Worm (Caenorhabditis elegans) whole organism, L4 larva: ENCODE results near the gene F09G2.8.

Source experiments
- F49E8.2 ChIP-seq: sonication (generic microtip); optimal IDR thresholded peaks from 2 replicates; lab custom pipeline; 2016; ENCODE audit warnings: missing compliant biosample characterization, mild to moderate bottlenecking, missing genetic modification characterization, borderline replicate concordance
- T20F7.1 ChIP-seq: fragments of 200-800 bp; sonication (Bioruptor generic); optimal IDR thresholded peaks from 2 replicates; lab custom pipeline; 2018; ENCODE audit warnings: mild to moderate bottlenecking, missing genetic modification characterization, missing compliant biosample characterization
- aha-1 ChIP-seq: fragments of 150-350 bp; peaks from one replicate; lab custom pipeline; 2014; ENCODE audit warnings: missing biosample characterization, missing genetic modification characterization
- ceh-62 ChIP-seq: sonication (generic microtip); optimal IDR thresholded peaks from 2 replicates; lab custom pipeline; 2017; ENCODE audit warnings: missing biosample characterization, missing genetic modification characterization
- daf-12 ChIP-seq: fragments of 150-350 bp; optimal IDR thresholded peaks from 2 replicates; lab custom pipeline; 2014; ENCODE audit warnings: missing biosample characterization, missing genetic modification reagents, missing genetic modification characterization
- daf-16 ChIP-seq, 3 experiments: sonication (generic microtip); optimal IDR thresholded peaks; 2 replicates each; lab custom pipeline; 2016 to 2017; ENCODE audit warnings: missing genetic modification characterization in 3 of 3, missing genetic modification reagents in 3 of 3, mild to moderate bottlenecking in 2 of 3, missing compliant biosample characterization in 2 of 3, missing biosample characterization in 1 of 3, moderate library complexity in 1 of 3
- daf-19 ChIP-seq: fragments of 200-800 bp; sonication (Bioruptor generic); conservative IDR thresholded peaks from 2 replicates; pipeline ENCODE4 v1.3.6; 2022; ENCODE audit warnings: missing genetic modification characterization, missing compliant biosample characterization
- dmd-6 ChIP-seq: fragments of 200-800 bp; sonication (Bioruptor generic); IDR thresholded peaks from 2 replicates; pipeline ENCODE4 v1.3.6; 2022; ENCODE audit warnings: missing genetic modification reagents, missing genetic modification characterization, missing compliant biosample characterization
- dmd-9 ChIP-seq: fragments of 200-800 bp; sonication (Bioruptor generic); IDR thresholded peaks from 2 replicates; pipeline ENCODE4 v1.3.6; 2022; ENCODE audit warnings: missing genetic modification reagents, missing genetic modification characterization, missing compliant biosample characterization
- dpl-1 ChIP-seq: fragments of 150-350 bp; optimal IDR thresholded peaks from 2 replicates; lab custom pipeline; 2014; ENCODE audit warnings: missing biosample characterization, missing genetic modification reagents, missing genetic modification characterization
- dve-1 ChIP-seq: sonication (generic microtip); optimal IDR thresholded peaks from 2 replicates; lab custom pipeline; 2017; ENCODE audit warnings: antibody characterized with exemption, mild to moderate bottlenecking, missing genetic modification characterization, missing compliant biosample characterization; ENCODE audit not compliant: insufficient read depth
- egl-43 ChIP-seq: fragments of 200-800 bp; sonication (Bioruptor generic); IDR thresholded peaks from 2 replicates; pipeline ENCODE4 v1.3.6; 2022; ENCODE audit warnings: missing genetic modification reagents, missing genetic modification characterization, missing compliant biosample characterization
- hlh-11 ChIP-seq: fragments of 200-800 bp; sonication (Bioruptor generic); optimal IDR thresholded peaks from 2 replicates; lab custom pipeline; 2018; ENCODE audit warnings: mild to moderate bottlenecking, missing genetic modification characterization, missing compliant biosample characterization
- jun-1 ChIP-seq: fragments of 150-350 bp; optimal IDR thresholded peaks from 2 replicates; lab custom pipeline; 2014; ENCODE audit warnings: missing biosample characterization, missing genetic modification reagents, missing genetic modification characterization
- lin-1 ChIP-seq: fragments of 200-800 bp; sonication (Bioruptor generic); IDR thresholded peaks from 2 replicates; pipeline ENCODE4 v1.3.6; 2022; ENCODE audit warnings: missing genetic modification reagents, missing genetic modification characterization, missing compliant biosample characterization
- lin-13 ChIP-seq: fragments of 150-350 bp; optimal IDR thresholded peaks from 2 replicates; lab custom pipeline; 2014; ENCODE audit warnings: missing biosample characterization, missing genetic modification reagents, missing genetic modification characterization
- lin-15B ChIP-seq: fragments of 150-350 bp; sonication (generic microtip); optimal IDR thresholded peaks from 3 replicates; lab custom pipeline; 2014; ENCODE audit warnings: missing biosample characterization, missing genetic modification characterization
- madf-5 ChIP-seq, 2 experiments: fragments of 200-800 bp; sonication (Bioruptor generic); IDR thresholded peaks; 2 replicates each; pipeline ENCODE4 v1.3.6; 2022; ENCODE audit warnings: missing compliant biosample characterization in 2 of 2, missing genetic modification characterization in 2 of 2
- mes-2 ChIP-seq: sonication (generic microtip); optimal IDR thresholded peaks from 2 replicates; lab custom pipeline; 2016; ENCODE audit warnings: missing genotype, mild to moderate bottlenecking, missing genetic modification characterization, missing compliant biosample characterization; ENCODE audit not compliant: poor library complexity, severe bottlenecking
- nhr-10 ChIP-seq: fragments of 150-350 bp; optimal IDR thresholded peaks from 2 replicates; lab custom pipeline; 2014; ENCODE audit warnings: missing biosample characterization, missing genetic modification characterization
- nhr-102 ChIP-seq: sonication (generic microtip); optimal IDR thresholded peaks from 2 replicates; lab custom pipeline; 2016; ENCODE audit warnings: mild to moderate bottlenecking, missing genetic modification characterization, moderate library complexity, missing compliant biosample characterization
- nhr-11 ChIP-seq: fragments of 150-350 bp; optimal IDR thresholded peaks from 2 replicates; lab custom pipeline; 2014; ENCODE audit warnings: missing biosample characterization, missing genetic modification characterization
- nhr-28 ChIP-seq: fragments of 150-350 bp; optimal IDR thresholded peaks from 2 replicates; lab custom pipeline; 2014; ENCODE audit warnings: missing biosample characterization, missing genetic modification characterization
- nhr-76 ChIP-seq: fragments of 150-350 bp; optimal IDR thresholded peaks from 2 replicates; lab custom pipeline; 2014; ENCODE audit warnings: missing biosample characterization, missing genetic modification characterization
- nhr-77 ChIP-seq: fragments of 150-350 bp; optimal IDR thresholded peaks from 2 replicates; lab custom pipeline; 2014; ENCODE audit warnings: missing biosample characterization, missing genetic modification characterization
- pqm-1 ChIP-seq: sonication (generic microtip); optimal IDR thresholded peaks from 2 replicates; lab custom pipeline; 2017; ENCODE audit warnings: missing biosample characterization, missing genetic modification characterization
- sdz-12 ChIP-seq: fragments of 200-800 bp; sonication (Bioruptor generic); optimal IDR thresholded peaks from 2 replicates; lab custom pipeline; 2018; ENCODE audit warnings: mild to moderate bottlenecking, missing genetic modification characterization, missing compliant biosample characterization
- set-16 ChIP-seq: fragments of 200-800 bp; sonication (Bioruptor generic); IDR thresholded peaks from 2 replicates; pipeline ENCODE4 v1.3.6; 2022; ENCODE audit warnings: missing genetic modification reagents, missing genetic modification characterization, missing compliant biosample characterization
- unc-39 ChIP-seq: sonication (generic microtip); optimal IDR thresholded peaks from 2 replicates; lab custom pipeline; 2017; ENCODE audit warnings: missing biosample characterization, missing genetic modification characterization
- ztf-11 ChIP-seq: fragments of 150-350 bp; optimal IDR thresholded peaks from 2 replicates; lab custom pipeline; 2014; ENCODE audit warnings: missing biosample characterization, missing genetic modification characterization

The F09G2.8 gene

ce11 chrV:7194818-7195217 is 1.4 kb upstream of the F09G2.8 start:
- TF ChIP-seq set-16 (GFP tag; lab: Robert Waterston, UW) (peak; percentile 64), lin-13 (GFP tag; lab: Kevin White, UChicago) (no peak)
- TF ChIP-seq, all 104 proteins: peak for 1

- TF ChIP-seq daf-16 (GFP tag; optimal IDR thresholded peaks at IDR 0.05; lab: Kevin White, UChicago) (peak in 1 of 2 experiments; percentile 4), daf-16 (tag; optimal IDR thresholded peaks at IDR 0.05; lab: Kevin White, UChicago) (peak; percentile 32), lin-13 (GFP tag; lab: Kevin White, UChicago) (no peak), nhr-76 (tag; lab: Kevin White, UChicago) (no peak), dpl-1 (GFP tag; lab: Kevin White, UChicago) (no peak), ztf-11 (tag; lab: Kevin White, UChicago) (no peak), daf-19 (no peak), nhr-102 (tag; lab: Kevin White, UChicago) (no peak), dmd-6 (GFP tag; lab: Robert Waterston, UW) (peak; percentile 60), dmd-9 (no peak)
Measured at ce11 chrV:7187295-7187694, 6.2 kb downstream of the F09G2.8 start.

- no peak for TF ChIP-seq nhr-102 (tag; lab: Kevin White, UChicago)
- TF ChIP-seq hlh-11: peak; percentile 52
- TF ChIP-seq lin-1 (GFP tag; lab: Robert Waterston, UW): peak; percentile 75; the same call in 1 of the 2 replicates
- peak; percentile 69 for TF ChIP-seq pqm-1 (tag; lab: Kevin White, UChicago)
- TF ChIP-seq daf-16 (GFP tag; optimal IDR thresholded peaks at IDR 0.05; lab: Kevin White, UChicago): no peak
- TF ChIP-seq daf-16 (tag; optimal IDR thresholded peaks at IDR 0.05; lab: Kevin White, UChicago): peak; percentile 37
- no peak for TF ChIP-seq aha-1
- TF ChIP-seq T20F7.1 (GFP tag; lab: Kevin White, UChicago): no peak
- TF ChIP-seq dve-1 (tag; lab: Kevin White, UChicago): peak; percentile 25
- TF ChIP-seq dmd-6 (GFP tag; lab: Robert Waterston, UW): peak; percentile 69
- peak; percentile 49 for TF ChIP-seq nhr-77 (tag; lab: Kevin White, UChicago)
- TF ChIP-seq nhr-28: peak; percentile 75
- no peak for TF ChIP-seq set-16 (GFP tag; lab: Robert Waterston, UW)
Measured at ce11 chrV:7186599-7186998, 6.9 kb downstream of the F09G2.8 start.

ce11 chrV:7184549-7184948 is 8.9 kb downstream of the F09G2.8 start, which contains the start of gene pitr-5:
pitr-5 (plus strand) TSS chrV:7184849.
- TF ChIP-seq ztf-11 (tag; lab: Kevin White, UChicago) (no peak), egl-43 (GFP tag; lab: Robert Waterston, UW) (no peak), hlh-11 (no peak), ceh-62 (tag; lab: Kevin White, UChicago) (no peak)

- TF ChIP-seq nhr-11 (tag; lab: Kevin White, UChicago): no peak
- TF ChIP-seq mes-2 (tag; lab: Kevin White, UChicago): peak; percentile 47
- TF ChIP-seq dpl-1 (GFP tag; lab: Kevin White, UChicago): peak; percentile 1
- TF ChIP-seq aha-1: peak; percentile 72
- TF ChIP-seq, all 104 proteins: peak for 3
Measured at ce11 chrV:7178843-7179242, 14.6 kb downstream of the F09G2.8 start, which contains the start of gene cpsf-2. cpsf-2 (plus strand) TSS chrV:7179172.

DNA sequence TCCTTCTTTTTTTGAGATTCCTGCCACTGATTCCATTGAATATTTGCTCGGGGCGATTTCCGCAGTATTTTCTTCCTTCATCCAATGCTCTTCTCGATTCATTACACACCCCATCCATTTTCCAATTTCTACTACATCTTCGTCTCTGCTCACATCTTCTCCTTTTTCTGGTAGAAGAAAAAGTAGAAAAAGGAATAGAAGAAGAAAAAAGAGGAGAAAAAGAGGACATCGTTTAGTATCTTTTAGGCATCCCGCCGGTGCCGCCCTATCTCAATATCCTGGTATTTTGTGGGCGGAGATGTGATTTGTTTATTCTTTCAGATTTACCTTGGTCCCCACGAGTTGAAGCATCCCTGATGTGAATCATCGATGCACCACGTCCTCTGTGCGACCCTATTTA is 18.3 kb downstream of the F09G2.8 start, which contains the start of gene lgc-39:
Gene lgc-39, plus strand, starts transcription at position 301 of the 400 bp plus-strand sequence.
- TF ChIP-seq sdz-12 (no peak), mes-2 (tag; lab: Kevin White, UChicago) (no peak), jun-1 (no peak), madf-5 (GFP tag; IDR thresholded peaks at IDR 0.05; lab: Robert Waterston, UW) (no peak), ztf-11 (tag; lab: Kevin White, UChicago) (no peak), lin-15B (no peak), F49E8.2 (no peak), ceh-62 (tag; lab: Kevin White, UChicago) (no peak), nhr-10 (tag; lab: Kevin White, UChicago) (no peak), daf-12 (tag; lab: Kevin White, UChicago) (no peak), nhr-77 (tag; lab: Kevin White, UChicago) (no peak), unc-39 (tag; lab: Kevin White, UChicago) (no peak)
